Fruit fly (Drosophila melanogaster) whole organism, embryonic: ENCODE results near the gene Rbp.

Experiments used
- Ada2b ChIP-seq: fragments of 200-800 bp; sonication (Bioruptor generic); IDR thresholded peaks from 2 replicates; pipeline ENCODE4 v1.3.6; 2022; ENCODE audit warnings: missing biosample characterization, missing genetic modification characterization
- Asciz ChIP-seq: fragments of 200-800 bp; sonication (Bioruptor generic); optimal IDR thresholded peaks from 2 replicates; lab custom pipeline; 2017; ENCODE audit warnings: missing biosample characterization, mild to moderate bottlenecking, missing genetic modification characterization, missing genetic modification reagents
- Atf-2 ChIP-seq: fragments of 200-800 bp; sonication (Bioruptor generic); optimal IDR thresholded peaks from 2 replicates; lab custom pipeline; 2016; ENCODE audit warnings: missing biosample characterization, missing genetic modification characterization
- Atf3 ChIP-seq: fragments of 200-800 bp; sonication (Bioruptor generic); optimal IDR thresholded peaks from 3 replicates; lab custom pipeline; 2016; ENCODE audit warnings: missing biosample characterization, missing genetic modification characterization
- Atf6 ChIP-seq: fragments of 200-800 bp; sonication (Bioruptor generic); IDR thresholded peaks from 2 replicates; pipeline ENCODE4 v1.3.6; 2022; ENCODE audit warnings: missing biosample characterization, missing genetic modification characterization
- Bteb2 ChIP-seq: fragments of 200-800 bp; sonication (Bioruptor generic); optimal IDR thresholded peaks from 2 replicates; lab custom pipeline; 2016; ENCODE audit warnings: missing biosample characterization, missing genetic modification characterization
- CG10565 ChIP-seq: fragments of 200-800 bp; sonication (Bioruptor generic); optimal IDR thresholded peaks from 3 replicates; lab custom pipeline; 2016; ENCODE audit warnings: missing biosample characterization, mild to moderate bottlenecking, missing genetic modification characterization
- CG11696 ChIP-seq: fragments of 200-800 bp; sonication (Bioruptor generic); IDR thresholded peaks from 2 replicates; pipeline ENCODE4 v1.3.6; 2022; ENCODE audit warnings: missing biosample characterization, missing genetic modification characterization
- CG12942 ChIP-seq: fragments of 200-800 bp; sonication (Bioruptor generic); optimal IDR thresholded peaks from 3 replicates; lab custom pipeline; 2016; ENCODE audit warnings: missing biosample characterization, missing genetic modification characterization
- CG13775 ChIP-seq: fragments of 200-800 bp; sonication (Bioruptor generic); optimal IDR thresholded peaks from 3 replicates; lab custom pipeline; 2017; ENCODE audit warnings: missing biosample characterization, mild to moderate bottlenecking, missing genetic modification characterization
- CG14014 ChIP-seq: fragments of 200-800 bp; sonication (Bioruptor generic); IDR thresholded peaks from 2 replicates; pipeline ENCODE4 v1.3.6; 2022; ENCODE audit warnings: missing biosample characterization, missing genetic modification characterization
- CG14050 ChIP-seq: fragments of 200-800 bp; sonication (Bioruptor generic); IDR thresholded peaks from 3 replicates; pipeline ENCODE4 v1.3.6; 2022; ENCODE audit warnings: missing biosample characterization, missing genetic modification characterization
- CG14667 ChIP-seq: fragments of 200-800 bp; sonication (Bioruptor generic); IDR thresholded peaks from 2 replicates; pipeline ENCODE4 v1.3.6; 2022; ENCODE audit warnings: missing biosample characterization, missing genetic modification characterization
- CG1603 ChIP-seq: fragments of 200-800 bp; sonication (Bioruptor generic); optimal IDR thresholded peaks from 2 replicates; lab custom pipeline; 2019; ENCODE audit warnings: missing biosample characterization, mild to moderate bottlenecking, missing genetic modification characterization, moderate library complexity
- CG17829 ChIP-seq: fragments of 200-800 bp; optimal IDR thresholded peaks from 2 replicates; lab custom pipeline; 2019; ENCODE audit warnings: missing biosample characterization, mild to moderate bottlenecking, missing genetic modification characterization, moderate library complexity
- CG1792 ChIP-seq: fragments of 200-800 bp; sonication (Bioruptor generic); optimal IDR thresholded peaks from 2 replicates; lab custom pipeline; 2016; ENCODE audit warnings: missing biosample characterization, missing genetic modification characterization
- CG18476 ChIP-seq: fragments of 200-800 bp; sonication (Bioruptor generic); optimal IDR thresholded peaks from 2 replicates; lab custom pipeline; 2016; ENCODE audit warnings: missing biosample characterization, mild to moderate bottlenecking, missing genetic modification characterization
- CG18599 ChIP-seq: fragments of 200-800 bp; sonication (Bioruptor generic); optimal IDR thresholded peaks from 3 replicates; lab custom pipeline; 2017; ENCODE audit warnings: missing biosample characterization, missing genetic modification characterization, mild to moderate bottlenecking, moderate library complexity, missing genetic modification reagents
- CG2678 ChIP-seq: fragments of 200-800 bp; sonication (Bioruptor generic); optimal IDR thresholded peaks from 3 replicates; lab custom pipeline; 2019; ENCODE audit warnings: missing biosample characterization, mild to moderate bottlenecking, missing genetic modification characterization, moderate library complexity
- CG34422 ChIP-seq: fragments of 200-800 bp; sonication (Bioruptor generic); IDR thresholded peaks from 3 replicates; pipeline ENCODE4 v1.3.6; 2022; ENCODE audit warnings: missing biosample characterization, missing genetic modification characterization
- CG3726 ChIP-seq: fragments of 200-800 bp; sonication (Bioruptor generic); IDR thresholded peaks from 3 replicates; pipeline ENCODE4, ENCODE4 v1.3.6; 2022; ENCODE audit warnings: missing biosample characterization, missing genetic modification characterization
- CG6175 ChIP-seq: fragments of 200-800 bp; sonication (Bioruptor generic); IDR thresholded peaks from 3 replicates; pipeline ENCODE4 v1.3.6; 2022; ENCODE audit warnings: missing biosample characterization, missing genetic modification characterization
- CG7745 ChIP-seq: fragments of 200-800 bp; sonication (Bioruptor generic); optimal IDR thresholded peaks from 2 replicates; lab custom pipeline; 2018; ENCODE audit warnings: missing biosample characterization, mild to moderate bottlenecking, missing genetic modification characterization, moderate library complexity
- D ChIP-seq, 2 experiments: fragments of 200-800 bp in 1 of 2; fragments of >200 bp in 1 of 2; sonication (Bioruptor generic) in 1 of 2; optimal IDR thresholded peaks; 2 replicates in 1 of 2; 3 replicates in 1 of 2; lab custom pipeline; 2017; ENCODE audit warnings: mild to moderate bottlenecking in 1 of 2, missing biosample characterization in 1 of 2, missing genetic modification characterization in 1 of 2, missing genetic modification reagents in 1 of 2
- Elba2 ChIP-seq: fragments of 200-800 bp; sonication (Bioruptor generic); optimal IDR thresholded peaks from 3 replicates; lab custom pipeline; 2016; ENCODE audit warnings: missing biosample characterization, missing genetic modification characterization
- Ets65A ChIP-seq: fragments of 200-800 bp; sonication (Bioruptor generic); peaks from one replicate; lab custom pipeline; 2016; ENCODE audit warnings: missing biosample characterization, missing genetic modification characterization
- HLH3B ChIP-seq: fragments of 200-800 bp; sonication (Bioruptor generic); IDR thresholded peaks from 2 replicates; pipeline ENCODE4 v1.3.6; 2022; ENCODE audit warnings: missing biosample characterization, missing genetic modification characterization
- Hey ChIP-seq: fragments of 200-800 bp; sonication (Bioruptor generic); optimal IDR thresholded peaks from 3 replicates; lab custom pipeline; 2018; ENCODE audit warnings: missing biosample characterization, mild to moderate bottlenecking, missing genetic modification characterization
- Max ChIP-seq: fragments of 200-800 bp; sonication (Bioruptor generic); optimal IDR thresholded peaks from 2 replicates; lab custom pipeline; 2016; ENCODE audit warnings: missing biosample characterization, mild to moderate bottlenecking, missing genetic modification characterization
- Med ChIP-seq: fragments of 200-800 bp; sonication (Bioruptor generic); peaks from one replicate; lab custom pipeline; 2016; ENCODE audit warnings: missing biosample characterization, missing genetic modification characterization, mild to moderate bottlenecking, inconsistent platforms, moderate library complexity
- Nf-YB ChIP-seq: fragments of 200-800 bp; sonication (Bioruptor generic); optimal IDR thresholded peaks from 3 replicates; lab custom pipeline; 2019; ENCODE audit warnings: missing biosample characterization, mild to moderate bottlenecking, missing genetic modification characterization, moderate library complexity
- PHDP ChIP-seq: fragments of 200-800 bp; sonication (Bioruptor generic); optimal IDR thresholded peaks from 3 replicates; lab custom pipeline; 2018; ENCODE audit warnings: missing biosample characterization, mild to moderate bottlenecking, missing genetic modification characterization, moderate library complexity
- Ravus ChIP-seq: fragments of 200-800 bp; sonication (Bioruptor generic); IDR thresholded peaks from 2 replicates; pipeline ENCODE4 v1.3.6; 2022; ENCODE audit warnings: missing biosample characterization, missing genetic modification characterization
- Side ChIP-seq: fragments of 200-800 bp; sonication (Bioruptor generic); optimal IDR thresholded peaks from 2 replicates; lab custom pipeline; 2016; ENCODE audit warnings: missing biosample characterization, missing genetic modification characterization
- Sin3A ChIP-seq: fragments of >200 bp; optimal IDR thresholded peaks from 2 replicates; lab custom pipeline; 2018
- Spps ChIP-seq: fragments of 200-800 bp; sonication (Bioruptor generic); optimal IDR thresholded peaks from 2 replicates; lab custom pipeline; 2018; ENCODE audit warnings: missing biosample characterization, mild to moderate bottlenecking, missing genetic modification characterization
- ac ChIP-seq: fragments of 200-800 bp; sonication (Bioruptor generic); optimal IDR thresholded peaks from 3 replicates; lab custom pipeline; 2017; ENCODE audit warnings: missing biosample characterization, mild to moderate bottlenecking, missing genetic modification characterization
- ase ChIP-seq: fragments of 200-800 bp; sonication (Bioruptor generic); IDR thresholded peaks from 3 replicates; pipeline ENCODE4 v1.3.6; 2022; ENCODE audit warnings: missing biosample characterization, missing genetic modification characterization
- dm ChIP-seq: fragments of 200-800 bp; sonication (Bioruptor generic); optimal IDR thresholded peaks from 3 replicates; lab custom pipeline; 2016; ENCODE audit warnings: missing biosample characterization, missing genetic modification characterization
- dmrt99B ChIP-seq: fragments of 200-800 bp; sonication (Bioruptor generic); optimal IDR thresholded peaks from 2 replicates; lab custom pipeline; 2018; ENCODE audit warnings: missing biosample characterization, mild to moderate bottlenecking, missing genetic modification characterization, moderate library complexity
- gem ChIP-seq: fragments of 200-800 bp; sonication (Bioruptor generic); optimal IDR thresholded peaks from 2 replicates; lab custom pipeline; 2019; ENCODE audit warnings: missing biosample characterization, mild to moderate bottlenecking, missing genetic modification characterization, moderate library complexity
- hkb ChIP-seq, 2 experiments: fragments of 200-800 bp in 1 of 2; fragments of >200 bp in 1 of 2; sonication (Bioruptor generic) in 1 of 2; IDR thresholded peaks in 1 of 2; optimal IDR thresholded peaks in 1 of 2; 2 replicates each; pipeline versions ENCODE4 v1.3.6 to Lab custom; 2017 to 2022; ENCODE audit warnings: missing biosample characterization in 1 of 2, missing genetic modification characterization in 1 of 2
- insv ChIP-seq, 2 experiments: fragments of 200-800 bp; sonication (Bioruptor generic); optimal IDR thresholded peaks; 3 replicates each; lab custom pipeline; 2016 to 2018; ENCODE audit warnings: missing biosample characterization in 2 of 2, missing genetic modification characterization in 2 of 2
- inv ChIP-seq: fragments of 200-800 bp; sonication (Bioruptor generic); IDR thresholded peaks from 2 replicates; pipeline ENCODE4 v1.3.6; 2022; ENCODE audit warnings: missing biosample characterization, missing genetic modification characterization; ENCODE audit not compliant: partially characterized antibody
- lab ChIP-seq: fragments of 200-800 bp; sonication (Bioruptor generic); optimal IDR thresholded peaks from 3 replicates; lab custom pipeline; 2017; ENCODE audit warnings: missing biosample characterization, missing genetic modification characterization, mild to moderate bottlenecking, moderate library complexity, missing genetic modification reagents
- nau ChIP-seq: fragments of 200-800 bp; sonication (Bioruptor generic); optimal IDR thresholded peaks from 3 replicates; lab custom pipeline; 2017; ENCODE audit warnings: missing biosample characterization, mild to moderate bottlenecking, missing genetic modification characterization, missing genetic modification reagents
- nmo ChIP-seq: fragments of 200-800 bp; sonication (Bioruptor generic); optimal IDR thresholded peaks from 2 replicates; lab custom pipeline; 2018; ENCODE audit warnings: missing biosample characterization, mild to moderate bottlenecking, missing genetic modification characterization, moderate library complexity
- shn ChIP-seq: fragments of 200-800 bp; sonication (Bioruptor generic); optimal IDR thresholded peaks from 3 replicates; lab custom pipeline; 2016; ENCODE audit warnings: missing biosample characterization, missing genetic modification characterization
- so ChIP-seq: fragments of 200-800 bp; sonication (Bioruptor generic); IDR thresholded peaks from 3 replicates; pipeline ENCODE4 v1.3.6; 2022; ENCODE audit warnings: missing biosample characterization, missing genetic modification characterization
- ssp ChIP-seq: fragments of 200-800 bp; sonication (Bioruptor generic); IDR thresholded peaks from 2 replicates; pipeline ENCODE4 v1.3.6; 2022; ENCODE audit warnings: missing biosample characterization, missing genetic modification characterization
- twi ChIP-seq: fragments of 200-800 bp; optimal IDR thresholded peaks from 2 replicates; lab custom pipeline; 2019; ENCODE audit warnings: missing biosample characterization, mild to moderate bottlenecking, missing genetic modification characterization, moderate library complexity
- vfl ChIP-seq: fragments of 200-800 bp; sonication (Bioruptor generic); optimal IDR thresholded peaks from 2 replicates; lab custom pipeline; 2016; ENCODE audit warnings: missing biosample characterization, missing genetic modification characterization

Gene Rbp

dm6 chr3R:15361490-15361889 is 12.9 kb upstream of the Rbp start, which contains the start of the genes Cog2 and Trax:
Cog2 (minus strand) TSS chr3R:15361657.
Trax (plus strand) TSS chr3R:15361692.
- no peak for TF ChIP-seq CG7745 (tag; lab: Kevin White, UChicago)
- TF ChIP-seq Max, result no peak
- TF ChIP-seq CG10565 (GFP tag; lab: Kevin White, UChicago), result no peak
- no peak for TF ChIP-seq CG2678 (tag; lab: Kevin White, UChicago)
- TF ChIP-seq inv, result peak; percentile 69
- no peak for TF ChIP-seq insv (GFP tag; optimal IDR thresholded peaks at IDR 0.05; lab: Kevin White, UChicago)
- no peak for TF ChIP-seq CG17829 (tag; lab: Kevin White, UChicago)
- no peak for TF ChIP-seq ac (GFP tag; lab: Kevin White, UChicago)
- TF ChIP-seq shn, result no peak
- no peak for TF ChIP-seq Spps (tag; lab: Kevin White, UChicago)
- TF ChIP-seq dm, result no peak
- TF ChIP-seq CG1792 (GFP tag; lab: Kevin White, UChicago), result no peak
- no peak for TF ChIP-seq Ets65A
- peak; percentile 73 for TF ChIP-seq Med (GFP tag; lab: Kevin White, UChicago)
- no peak for TF ChIP-seq ssp (GFP tag; lab: Robert Waterston, UW)
- TF ChIP-seq ase (GFP tag; lab: Robert Waterston, UW), result no peak
- TF ChIP-seq HLH3B (GFP tag; lab: Robert Waterston, UW), result no peak
- TF ChIP-seq Sin3A (lab: Kevin White, UChicago), result peak; percentile 41
- TF ChIP-seq lab, result no peak
- no peak for TF ChIP-seq CG11696 (GFP tag; lab: Robert Waterston, UW)
- TF ChIP-seq hkb (optimal IDR thresholded peaks at IDR 0.05; lab: Kevin White, UChicago), result no peak
- TF ChIP-seq hkb (GFP tag; IDR thresholded peaks at IDR 0.05; lab: Robert Waterston, UW), result no peak
- no peak for TF ChIP-seq CG18599
- TF ChIP-seq CG12942 (GFP tag; lab: Kevin White, UChicago), result no peak
- no peak for TF ChIP-seq Elba2 (GFP tag; lab: Kevin White, UChicago)
- no peak for TF ChIP-seq CG3726 (GFP tag; lab: Robert Waterston, UW)
- TF ChIP-seq nau (GFP tag; lab: Kevin White, UChicago), result no peak
- no peak for TF ChIP-seq CG14667 (GFP tag; lab: Robert Waterston, UW)
- no peak for TF ChIP-seq Nf-YB (GFP tag; lab: Kevin White, UChicago)
- no peak for TF ChIP-seq Bteb2 (GFP tag; lab: Kevin White, UChicago)
- TF ChIP-seq CG14050, result no peak
- no peak for TF ChIP-seq twi
- TF ChIP-seq PHDP, result no peak
- no peak for TF ChIP-seq Side
- TF ChIP-seq CG6175 (GFP tag; lab: Robert Waterston, UW), result no peak
- no peak for TF ChIP-seq Atf3 (GFP tag; lab: Kevin White, UChicago)
- TF ChIP-seq CG14014 (GFP tag; lab: Robert Waterston, UW), result no peak
- no peak for TF ChIP-seq Hey (tag; lab: Kevin White, UChicago)
- no peak for TF ChIP-seq Asciz (GFP tag; lab: Kevin White, UChicago)
- no peak for TF ChIP-seq CG13775
- no peak for TF ChIP-seq CG18476 (GFP tag; lab: Kevin White, UChicago)
- no peak for TF ChIP-seq Ravus
- TF ChIP-seq CG1603 (tag; lab: Kevin White, UChicago), result peak; percentile 7
- no peak for TF ChIP-seq Ada2b
- TF ChIP-seq nmo (GFP tag; lab: Kevin White, UChicago), result no peak
- no peak for TF ChIP-seq dmrt99B (tag; lab: Kevin White, UChicago)
- 0 out of 3 replicates have a peak, but pooled peaks have one; percentile 9 for TF ChIP-seq CG34422 (GFP tag; lab: Robert Waterston, UW)
- TF ChIP-seq Atf6, result no peak
- no peak for TF ChIP-seq so (GFP tag; lab: Robert Waterston, UW)
- no peak for TF ChIP-seq Atf-2 (GFP tag; lab: Kevin White, UChicago)
- TF ChIP-seq D (optimal IDR thresholded peaks at IDR 0.05; lab: Kevin White, UChicago), result no peak
- TF ChIP-seq D (GFP tag; optimal IDR thresholded peaks at IDR 0.05; lab: Kevin White, UChicago), result no peak
- TF ChIP-seq vfl (GFP tag; lab: Kevin White, UChicago), result no peak
- no peak for TF ChIP-seq gem
